Fruit fly (Drosophila melanogaster): ENCODE data around the gene CG8036.
A peak's percentile ranks its signal among the peaks of the same experiment; 100 is the strongest.

DNA sequence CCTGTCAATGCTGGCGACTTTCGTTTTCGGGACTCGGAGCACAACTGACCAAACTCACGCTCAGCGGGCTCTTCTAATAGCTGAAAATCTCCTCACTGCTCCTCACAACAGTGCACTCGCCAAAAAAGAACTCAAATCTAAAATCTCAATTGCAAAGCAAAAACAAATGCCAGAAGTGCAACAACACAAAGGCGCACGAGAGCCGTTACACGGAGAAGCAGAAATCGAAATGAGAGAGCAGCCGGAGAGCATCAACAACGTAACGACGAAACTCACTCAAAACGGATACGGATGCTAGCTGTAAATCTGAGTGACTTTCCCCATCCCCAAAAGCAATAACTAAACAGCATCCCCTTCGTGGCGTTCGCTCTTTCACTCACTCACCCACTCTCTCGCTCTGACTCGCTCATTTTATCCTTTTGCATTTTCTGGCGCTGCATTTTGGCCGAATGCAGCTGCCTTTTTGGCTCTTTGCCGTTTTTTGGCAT lies 30.1 kb downstream of the CG8036 start, which contains the start of gene hb:
- TF ChIP-seq ovo (GFP tag; optimal IDR thresholded peaks at IDR 0.05) (peak; percentile 4), CG7045 (GFP tag; optimal IDR thresholded peaks at IDR 0.05) (no peak), Mnt (GFP tag; optimal IDR thresholded peaks at IDR 0.05) (no peak), Crg-1 (GFP tag; optimal IDR thresholded peaks at IDR 0.05) (no peak), Hr96 (GFP tag; optimal IDR thresholded peaks at IDR 0.05) (no peak), toe (GFP tag; optimal IDR thresholded peaks at IDR 0.05) (no peak), CG14711 (tag; optimal IDR thresholded peaks at IDR 0.05) (no peak), CG33017 (tag; optimal IDR thresholded peaks at IDR 0.05) (no peak), CG11617 (GFP tag; optimal IDR thresholded peaks at IDR 0.05) (no peak), Clk (GFP tag; optimal IDR thresholded peaks at IDR 0.05) (no peak), CG1620 (GFP tag; optimal IDR thresholded peaks at IDR 0.05) (no peak), pad (GFP tag; optimal IDR thresholded peaks at IDR 0.05) (peak; percentile 98), tj (GFP tag; optimal IDR thresholded peaks at IDR 0.05) (no peak), kay (GFP tag; ENCODE audit: borderline replicate concordance) (no peak)

Measured in whole organism, adult.